Fruit fly (Drosophila melanogaster) whole organism, embryonic: ENCODE measurements around the gene unc-119.

Experiments
- C15 ChIP-seq: fragments of 200-800 bp; sonication (Bioruptor generic); IDR thresholded peaks from 3 replicates; pipeline ENCODE4 v1.3.6; 2022; ENCODE audit warnings: missing biosample characterization, missing genetic modification characterization
- CG12071 ChIP-seq: fragments of 200-800 bp; sonication (Bioruptor generic); optimal IDR thresholded peaks from 3 replicates; lab custom pipeline; 2018; ENCODE audit warnings: missing biosample characterization, mild to moderate bottlenecking, missing genetic modification characterization
- CG12236 ChIP-seq: fragments of 200-800 bp; sonication (Bioruptor generic); optimal IDR thresholded peaks from 2 replicates; lab custom pipeline; 2016; ENCODE audit warnings: missing biosample characterization, missing genetic modification characterization
- CG12769 ChIP-seq: fragments of 200-800 bp; sonication (Bioruptor generic); optimal IDR thresholded peaks from 2 replicates; lab custom pipeline; 2019; ENCODE audit warnings: missing biosample characterization, mild to moderate bottlenecking, missing genetic modification characterization, moderate library complexity
- CG13424 ChIP-seq: fragments of 200-800 bp; sonication (Bioruptor generic); optimal IDR thresholded peaks from 2 replicates; lab custom pipeline; 2019; ENCODE audit warnings: missing biosample characterization, mild to moderate bottlenecking, missing genetic modification characterization, moderate library complexity
- CG15269 ChIP-seq: fragments of 200-800 bp; sonication (Bioruptor generic); optimal IDR thresholded peaks from 2 replicates; lab custom pipeline; 2018; ENCODE audit warnings: missing biosample characterization, mild to moderate bottlenecking, missing genetic modification characterization, moderate library complexity
- CG16863 ChIP-seq: fragments of 200-800 bp; sonication (Bioruptor generic); optimal IDR thresholded peaks from 3 replicates; lab custom pipeline; 2016; ENCODE audit warnings: missing biosample characterization, missing genetic modification characterization
- CG17359 ChIP-seq: fragments of 200-800 bp; sonication (Bioruptor generic); optimal IDR thresholded peaks from 3 replicates; lab custom pipeline; 2018; ENCODE audit warnings: missing biosample characterization, mild to moderate bottlenecking, missing genetic modification characterization, moderate library complexity
- CG18599 ChIP-seq: fragments of 200-800 bp; sonication (Bioruptor generic); optimal IDR thresholded peaks from 3 replicates; lab custom pipeline; 2017; ENCODE audit warnings: missing biosample characterization, missing genetic modification characterization, mild to moderate bottlenecking, moderate library complexity, missing genetic modification reagents
- CG18619 ChIP-seq: fragments of 200-800 bp; sonication (Bioruptor generic); optimal IDR thresholded peaks from 3 replicates; lab custom pipeline; 2017; ENCODE audit warnings: missing biosample characterization, mild to moderate bottlenecking, missing genetic modification characterization
- CG2199 ChIP-seq: fragments of 200-800 bp; sonication (Bioruptor generic); IDR thresholded peaks from 3 replicates; pipeline ENCODE4 v1.3.6; 2022; ENCODE audit warnings: missing biosample characterization, missing genetic modification characterization
- CG2678 ChIP-seq: fragments of 200-800 bp; sonication (Bioruptor generic); optimal IDR thresholded peaks from 3 replicates; lab custom pipeline; 2019; ENCODE audit warnings: missing biosample characterization, mild to moderate bottlenecking, missing genetic modification characterization, moderate library complexity
- CG34224 ChIP-seq: fragments of 200-800 bp; sonication (Bioruptor generic); IDR thresholded peaks from 3 replicates; pipeline ENCODE4 v1.3.6; 2022; ENCODE audit warnings: missing biosample characterization, missing genetic modification characterization; ENCODE audit not compliant: partially characterized antibody
- CG5245 ChIP-seq: fragments of 200-800 bp; sonication (Bioruptor generic); optimal IDR thresholded peaks from 3 replicates; lab custom pipeline; 2016; ENCODE audit warnings: missing biosample characterization, missing genetic modification characterization
- CG6654 ChIP-seq: fragments of 200-800 bp; sonication (Bioruptor generic); optimal IDR thresholded peaks from 2 replicates; lab custom pipeline; 2017; ENCODE audit warnings: missing biosample characterization, mild to moderate bottlenecking, missing genetic modification characterization
- CG6791 ChIP-seq: fragments of 200-800 bp; sonication (Bioruptor generic); IDR thresholded peaks from 3 replicates; pipeline ENCODE4 v1.3.6; 2022; ENCODE audit warnings: missing biosample characterization, missing genetic modification characterization; ENCODE audit not compliant: partially characterized antibody
- CG7357 ChIP-seq: fragments of 200-800 bp; sonication (Bioruptor generic); IDR thresholded peaks from 3 replicates; pipeline ENCODE4 v1.3.6; 2022; ENCODE audit warnings: missing biosample characterization, missing genetic modification characterization
- CG7928 ChIP-seq: fragments of 200-800 bp; sonication (Bioruptor generic); optimal IDR thresholded peaks from 2 replicates; lab custom pipeline; 2017; ENCODE audit warnings: missing biosample characterization, mild to moderate bottlenecking, missing genetic modification characterization
- Gsc ChIP-seq: fragments of 200-800 bp; sonication (Bioruptor generic); IDR thresholded peaks from 2 replicates; pipeline ENCODE4 v1.3.6; 2022; ENCODE audit warnings: missing biosample characterization, missing genetic modification characterization
- H15 ChIP-seq: fragments of 200-800 bp; sonication (Bioruptor generic); IDR thresholded peaks from 3 replicates; pipeline ENCODE4 v1.3.6; 2022; ENCODE audit warnings: missing biosample characterization, missing genetic modification characterization
- HHEX ChIP-seq: fragments of 200-800 bp; sonication (Bioruptor generic); optimal IDR thresholded peaks from 3 replicates; lab custom pipeline; 2017; ENCODE audit warnings: missing biosample characterization, mild to moderate bottlenecking, missing genetic modification characterization, missing genetic modification reagents
- Hand ChIP-seq: fragments of 200-800 bp; sonication (Bioruptor generic); optimal IDR thresholded peaks from 2 replicates; lab custom pipeline; 2017; ENCODE audit warnings: mild to moderate bottlenecking, missing biosample characterization, missing genetic modification reagents, missing genetic modification characterization
- Hr51 ChIP-seq, 2 experiments: fragments of 200-800 bp; sonication (Bioruptor generic); optimal IDR thresholded peaks; 2 replicates in 1 of 2; 3 replicates in 1 of 2; lab custom pipeline; 2016 to 2018; ENCODE audit warnings: missing biosample characterization in 2 of 2, missing genetic modification characterization in 2 of 2, mild to moderate bottlenecking in 1 of 2, moderate library complexity in 1 of 2
- Nf-YB ChIP-seq: fragments of 200-800 bp; sonication (Bioruptor generic); optimal IDR thresholded peaks from 3 replicates; lab custom pipeline; 2019; ENCODE audit warnings: missing biosample characterization, mild to moderate bottlenecking, missing genetic modification characterization, moderate library complexity
- Pdp1 ChIP-seq, 2 experiments: fragments of 200-800 bp; sonication (Bioruptor generic); optimal IDR thresholded peaks; 3 replicates each; lab custom pipeline; 2016; ENCODE audit warnings: missing biosample characterization in 2 of 2, missing genetic modification characterization in 2 of 2, mild to moderate bottlenecking in 1 of 2, moderate library complexity in 1 of 2
- Ravus ChIP-seq: fragments of 200-800 bp; sonication (Bioruptor generic); IDR thresholded peaks from 2 replicates; pipeline ENCODE4 v1.3.6; 2022; ENCODE audit warnings: missing biosample characterization, missing genetic modification characterization
- Rfx ChIP-seq: fragments of 200-800 bp; sonication (Bioruptor generic); IDR thresholded peaks from 2 replicates; pipeline ENCODE4 v1.3.6; 2022; ENCODE audit warnings: missing biosample characterization, missing genetic modification characterization
- YL-1 ChIP-seq: fragments of 200-800 bp; sonication (Bioruptor generic); optimal IDR thresholded peaks from 3 replicates; lab custom pipeline; 2017; ENCODE audit warnings: missing biosample characterization, mild to moderate bottlenecking, missing genetic modification characterization
- al ChIP-seq: fragments of 200-800 bp; sonication (Bioruptor generic); IDR thresholded peaks from 2 replicates; pipeline ENCODE4 v1.3.6; 2022; ENCODE audit warnings: missing biosample characterization, missing genetic modification characterization
- bsh ChIP-seq, 2 experiments: fragments of 200-800 bp; sonication (Bioruptor generic); optimal IDR thresholded peaks; 2 replicates each; lab custom pipeline; 2017 to 2018; ENCODE audit warnings: mild to moderate bottlenecking in 2 of 2, missing biosample characterization in 2 of 2, missing genetic modification characterization in 2 of 2, moderate library complexity in 1 of 2
- cad ChIP-seq: fragments of >200 bp; optimal IDR thresholded peaks from 2 replicates; lab custom pipeline; 2017; ENCODE audit warnings: missing biosample characterization, missing genetic modification characterization
- ci ChIP-seq: fragments of 200-800 bp; sonication (Bioruptor generic); IDR thresholded peaks from 3 replicates; pipeline ENCODE4 v1.3.6; 2022; ENCODE audit warnings: missing biosample characterization, missing genetic modification characterization
- crol ChIP-seq: fragments of 200-800 bp; sonication (Bioruptor generic); IDR thresholded peaks from 2 replicates; pipeline ENCODE4 v1.3.6; 2022; ENCODE audit warnings: missing biosample characterization, missing genetic modification characterization
- dimm ChIP-seq: fragments of 200-800 bp; sonication (Bioruptor generic); IDR thresholded peaks from 2 replicates; pipeline ENCODE4 v1.3.6; 2022; ENCODE audit warnings: missing biosample characterization, missing genetic modification characterization
- gem ChIP-seq: fragments of 200-800 bp; sonication (Bioruptor generic); optimal IDR thresholded peaks from 2 replicates; lab custom pipeline; 2019; ENCODE audit warnings: missing biosample characterization, mild to moderate bottlenecking, missing genetic modification characterization, moderate library complexity
- klu ChIP-seq: fragments of 200-800 bp; sonication (Bioruptor generic); IDR thresholded peaks from 2 replicates; pipeline ENCODE4 v1.3.6; 2022; ENCODE audit warnings: missing biosample characterization, missing genetic modification characterization
- kni ChIP-seq: fragments of 200-800 bp; sonication (Bioruptor generic); optimal IDR thresholded peaks from 3 replicates; lab custom pipeline; 2017; ENCODE audit warnings: mild to moderate bottlenecking, missing biosample characterization, missing genetic modification reagents, missing genetic modification characterization
- lbe ChIP-seq: fragments of 200-800 bp; sonication (Bioruptor generic); optimal IDR thresholded peaks from 2 replicates; lab custom pipeline; 2016; ENCODE audit warnings: missing biosample characterization, mild to moderate bottlenecking, missing genetic modification characterization
- pros ChIP-seq: fragments of 200-800 bp; sonication (Bioruptor generic); optimal IDR thresholded peaks from 3 replicates; lab custom pipeline; 2019; ENCODE audit warnings: missing biosample characterization, mild to moderate bottlenecking, missing genetic modification characterization, moderate library complexity
- sens ChIP-seq: fragments of 200-800 bp; sonication (Bioruptor generic); peaks from one replicate; lab custom pipeline; 2016; ENCODE audit warnings: missing biosample characterization, missing genetic modification characterization
- seq ChIP-seq: fragments of 200-800 bp; sonication (Bioruptor generic); IDR thresholded peaks from 2 replicates; pipeline ENCODE4 v1.3.6; 2022; ENCODE audit warnings: missing biosample characterization, missing genetic modification characterization
- slou ChIP-seq: fragments of 200-800 bp; sonication (Bioruptor generic); optimal IDR thresholded peaks from 3 replicates; lab custom pipeline; 2016; ENCODE audit warnings: missing biosample characterization, missing genetic modification characterization
- tx ChIP-seq: fragments of 200-800 bp; sonication (Bioruptor generic); optimal IDR thresholded peaks from 2 replicates; lab custom pipeline; 2016; ENCODE audit warnings: missing biosample characterization, missing genetic modification characterization
- wor ChIP-seq: fragments of 200-800 bp; sonication (Bioruptor generic); IDR thresholded peaks from 2 replicates; pipeline ENCODE4 v1.3.6; 2022; ENCODE audit warnings: missing biosample characterization, missing genetic modification characterization
- zf30C ChIP-seq: fragments of 200-800 bp; sonication (Bioruptor generic); optimal IDR thresholded peaks from 3 replicates; lab custom pipeline; 2018; ENCODE audit warnings: missing biosample characterization, mild to moderate bottlenecking, missing genetic modification characterization
- zfh2 ChIP-seq: fragments of 200-800 bp; sonication (Bioruptor generic); optimal IDR thresholded peaks from 2 replicates; lab custom pipeline; 2016; ENCODE audit warnings: missing biosample characterization, missing genetic modification characterization

The unc-119 gene

dm6 chrX:7337975-7338374 is 46.9 kb upstream of the unc-119 start:
- TF ChIP-seq sens (GFP tag; lab: Kevin White, UChicago), result peak; percentile 36
- no peak for TF ChIP-seq Rfx
- TF ChIP-seq cad (GFP tag; lab: Kevin White, UChicago), result peak; percentile 63
- no peak for TF ChIP-seq al (GFP tag; lab: Robert Waterston, UW)
- TF ChIP-seq CG6791 (GFP tag; lab: Robert Waterston, UW), result 0 out of 3 replicates have a peak, but pooled peaks have one; percentile 8
- peak; percentile 24 for TF ChIP-seq pros
- TF ChIP-seq CG34224 (GFP tag; lab: Robert Waterston, UW), result no peak
- no peak for TF ChIP-seq HHEX (GFP tag; lab: Kevin White, UChicago)
- peak; percentile 69; the same call in 2 of the 3 replicates for TF ChIP-seq CG2199 (GFP tag; lab: Robert Waterston, UW)
- peak; percentile 35 for TF ChIP-seq CG12769 (tag; lab: Kevin White, UChicago)
- peak; percentile 98 for TF ChIP-seq CG6654
- 0 out of 2 replicates have a peak, but pooled peaks have one; percentile 0 for TF ChIP-seq seq (GFP tag; lab: Robert Waterston, UW)
- peak; percentile 37 for TF ChIP-seq kni (GFP tag; lab: Kevin White, UChicago)
- no peak for TF ChIP-seq Pdp1 (GFP tag; optimal IDR thresholded peaks at IDR 0.05; lab: Kevin White, UChicago)
- TF ChIP-seq crol (GFP tag; lab: Robert Waterston, UW), result peak; percentile 84

- TF ChIP-seq tx (GFP tag; lab: Kevin White, UChicago) (peak; percentile 96), Hr51 (GFP tag; optimal IDR thresholded peaks at IDR 0.05; lab: Kevin White, UChicago) (peak; percentile 95 to 98), CG18599 (peak; percentile 97), CG13424 (tag; lab: Kevin White, UChicago) (peak; percentile 98), CG7357 (GFP tag; lab: Robert Waterston, UW) (peak; percentile 90), Hand (peak; percentile 95), C15 (GFP tag; lab: Robert Waterston, UW) (peak; percentile 81; the same call in 2 of the 3 replicates), CG6791 (GFP tag; lab: Robert Waterston, UW) (0 out of 3 replicates have a peak, but pooled peaks have one; percentile 16), lbe (peak; percentile 83), Nf-YB (GFP tag; lab: Kevin White, UChicago) (peak; percentile 90), CG18619 (GFP tag; lab: Kevin White, UChicago) (peak; percentile 97), CG12071 (GFP tag; lab: Kevin White, UChicago) (peak; percentile 98), klu (GFP tag; lab: Robert Waterston, UW) (peak; percentile 85), CG16863 (GFP tag; lab: Kevin White, UChicago) (peak; percentile 98), CG7928 (GFP tag; lab: Kevin White, UChicago) (peak; percentile 74), slou (GFP tag; lab: Kevin White, UChicago) (peak; percentile 92), CG5245 (peak; percentile 97), Gsc (GFP tag; lab: Robert Waterston, UW) (peak; percentile 93), wor (GFP tag; lab: Robert Waterston, UW) (peak; percentile 95), YL-1 (GFP tag; lab: Kevin White, UChicago) (peak; percentile 96), ci (GFP tag; lab: Robert Waterston, UW) (peak; percentile 98), bsh (GFP tag; optimal IDR thresholded peaks at IDR 0.05; lab: Kevin White, UChicago) (peak; percentile 95 to 99), CG12236 (GFP tag; lab: Kevin White, UChicago) (peak; percentile 97), Ravus (peak; percentile 84), gem (tag; lab: Kevin White, UChicago) (peak; percentile 99), H15 (GFP tag; lab: Robert Waterston, UW) (peak; percentile 94), CG17359 (tag; lab: Kevin White, UChicago) (peak; percentile 99), CG15269 (tag; lab: Kevin White, UChicago) (peak; percentile 98), CG12769 (tag; lab: Kevin White, UChicago) (peak; percentile 98), CG2678 (tag; lab: Kevin White, UChicago) (peak; percentile 99), zfh2 (peak; percentile 78), zf30C (GFP tag; lab: Kevin White, UChicago) (no peak), dimm (GFP tag; lab: Robert Waterston, UW) (peak; percentile 82)
Measured at dm6 chrX:7336962-7337844, 46.1 kb upstream of the unc-119 start, which contains the start of gene CBP. TSS of gene CBP (plus strand) at chrX:7337352.
